Worm (Caenorhabditis elegans) whole organism, L3 larva: ENCODE data around the gene arf-1.

Experiments
- aly-2 ChIP-seq: fragments of 150-350 bp; optimal IDR thresholded peaks from 2 replicates; lab custom pipeline; 2014; ENCODE audit warnings: missing biosample characterization, missing genetic modification characterization
- ama-1 ChIP-seq: fragments of 150-350 bp; optimal IDR thresholded peaks from 2 replicates; lab custom pipeline; 2018
- elt-2 ChIP-seq: sonication (generic microtip); optimal IDR thresholded peaks from 2 replicates; lab custom pipeline; 2016; ENCODE audit warnings: missing genetic modification reagents, mild to moderate bottlenecking, missing genetic modification characterization, missing compliant biosample characterization
- fkh-10 ChIP-seq: sonication (generic microtip); optimal IDR thresholded peaks from 2 replicates; lab custom pipeline; 2017; ENCODE audit warnings: missing biosample characterization, missing genetic modification reagents, missing genetic modification characterization
- fos-1 ChIP-seq: fragments of 150-350 bp; optimal IDR thresholded peaks from 2 replicates; lab custom pipeline; 2014; ENCODE audit warnings: missing biosample characterization, missing genetic modification characterization
- lin-39 ChIP-seq: fragments of 150-350 bp; optimal IDR thresholded peaks from 2 replicates; lab custom pipeline; 2018; ENCODE audit warnings: missing biosample characterization, missing genetic modification reagents, missing genetic modification characterization
- mdl-1 ChIP-seq: fragments of 150-350 bp; optimal IDR thresholded peaks from 2 replicates; lab custom pipeline; 2014; ENCODE audit warnings: missing biosample characterization, missing genetic modification characterization
- nhr-237 ChIP-seq: fragments of 150-350 bp; optimal IDR thresholded peaks from 2 replicates; lab custom pipeline; 2014; ENCODE audit warnings: missing biosample characterization, missing genetic modification characterization
- nhr-25 ChIP-seq: sonication (generic microtip); optimal IDR thresholded peaks from 2 replicates; lab custom pipeline; 2017; ENCODE audit warnings: missing biosample characterization, missing genetic modification characterization
- nhr-76 ChIP-seq: fragments of 150-350 bp; sonication (generic microtip); optimal IDR thresholded peaks from 5 replicates; lab custom pipeline; 2014; ENCODE audit warnings: missing biosample characterization, missing genetic modification characterization
- pqm-1 ChIP-seq: fragments of 150-350 bp; optimal IDR thresholded peaks from 2 replicates; lab custom pipeline; 2017; ENCODE audit warnings: missing biosample characterization, missing genetic modification characterization, inconsistent platforms
- zag-1 ChIP-seq: fragments of 150-350 bp; optimal IDR thresholded peaks from 2 replicates; lab custom pipeline; 2014; ENCODE audit warnings: missing biosample characterization, missing genetic modification characterization
- ztf-11 ChIP-seq: fragments of 150-350 bp; optimal IDR thresholded peaks from 2 replicates; lab custom pipeline; 2014; ENCODE audit warnings: missing biosample characterization, missing genetic modification characterization

DNA sequence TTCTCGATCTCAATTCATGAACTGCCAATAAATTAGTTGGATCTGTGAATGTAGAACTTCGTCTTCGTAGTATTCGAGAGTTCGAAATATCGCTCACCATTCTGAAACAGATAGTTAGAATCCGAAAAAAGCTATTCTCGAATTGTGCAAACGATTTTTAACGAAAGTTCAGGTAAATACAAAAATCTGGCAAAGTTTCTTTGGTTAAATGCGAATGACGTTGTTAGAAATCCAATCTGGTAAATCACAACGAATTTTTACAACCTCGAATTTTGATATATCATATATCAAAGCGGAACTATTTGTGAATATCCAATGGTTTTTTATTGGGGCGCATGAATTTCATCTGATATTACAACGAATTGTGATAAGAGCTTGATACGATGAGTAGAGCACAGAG, 5.5 kb upstream of the arf-1 start, which contains the start of gene hpo-28:
- TF ChIP-seq ama-1 (lab: Kevin White, UChicago) = no peak
- TF ChIP-seq nhr-76 (tag; lab: Kevin White, UChicago) = no peak
- TF ChIP-seq pqm-1 (tag; lab: Kevin White, UChicago) = no peak
- no peak for TF ChIP-seq zag-1 (tag; lab: Kevin White, UChicago)
- no peak for TF ChIP-seq ztf-11 (tag; lab: Kevin White, UChicago)
- TF ChIP-seq mdl-1 (tag; lab: Kevin White, UChicago) = no peak
- no peak for TF ChIP-seq fkh-10 (GFP tag; lab: Kevin White, UChicago)
- TF ChIP-seq aly-2 (tag; lab: Kevin White, UChicago) = no peak
- no peak for TF ChIP-seq nhr-237 (tag; lab: Kevin White, UChicago)
- TF ChIP-seq elt-2 (tag; lab: Kevin White, UChicago) = peak; percentile 28
- no peak for TF ChIP-seq lin-39 (tag; lab: Kevin White, UChicago)
- no peak for TF ChIP-seq nhr-25 (tag; lab: Kevin White, UChicago)
- no peak for TF ChIP-seq fos-1 (tag; lab: Kevin White, UChicago)
